Fruit fly (Drosophila melanogaster): ENCODE results near the gene CG31267.

DNA sequence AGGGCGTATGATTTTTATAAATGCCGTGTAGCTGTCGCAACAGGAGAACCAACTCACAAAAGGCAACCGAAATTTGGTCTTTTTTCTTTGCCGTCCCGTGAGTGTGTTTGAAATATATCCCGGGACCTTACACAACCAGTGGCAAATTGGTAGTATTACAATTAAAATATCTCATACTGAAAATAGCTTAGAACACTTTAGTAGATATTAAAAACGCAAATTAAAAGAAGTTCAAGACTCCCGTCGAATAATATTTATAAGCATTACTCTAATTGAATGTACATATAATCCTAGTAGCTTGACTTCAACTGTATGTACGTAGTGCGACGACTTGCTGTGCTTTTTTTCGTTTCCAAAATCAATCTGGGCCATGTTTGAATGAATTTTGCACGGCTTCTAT lies 44.1 kb downstream of the CG31267 start:
- TF ChIP-seq CG8478 (optimal IDR thresholded peaks at IDR 0.05) (no peak), usp (GFP tag; optimal IDR thresholded peaks at IDR 0.05) (no peak), psq (optimal IDR thresholded peaks at IDR 0.05) (no peak), pan (optimal IDR thresholded peaks at IDR 0.05) (no peak)

All from whole organism.